Worm (Caenorhabditis elegans): ENCODE results near the gene Y54F10BM.9.

DNA sequence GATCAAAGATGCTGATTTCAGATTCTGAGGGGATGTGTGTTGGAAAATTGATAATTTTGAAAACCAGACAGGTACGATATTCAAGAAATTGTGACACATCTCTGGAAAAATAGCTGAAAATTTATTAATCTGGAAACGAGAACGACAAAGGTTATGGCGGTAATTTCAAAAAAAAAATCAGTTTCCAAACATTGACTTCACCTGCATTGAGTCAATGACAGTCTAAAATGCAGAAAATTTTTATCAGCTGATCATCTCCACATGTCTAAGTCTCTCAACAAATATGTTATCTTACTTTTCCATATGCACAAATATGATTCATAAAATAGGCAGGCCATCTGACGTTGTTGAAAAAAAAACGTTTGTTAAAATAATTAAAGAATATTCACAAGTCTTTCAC is 32.7 kb downstream of the Y54F10BM.9 start, which contains the start of gene fbxa-48:
- TF ChIP-seq nfya-1 (tag; optimal IDR thresholded peaks at IDR 0.05; ENCODE audit: insufficient read depth) (no peak), nhr-25 (tag; optimal IDR thresholded peaks at IDR 0.05) (no peak)

Measured in whole organism, L3 larva.